Fruit fly (Drosophila melanogaster): ENCODE measurements around the gene CG1792.

DNA sequence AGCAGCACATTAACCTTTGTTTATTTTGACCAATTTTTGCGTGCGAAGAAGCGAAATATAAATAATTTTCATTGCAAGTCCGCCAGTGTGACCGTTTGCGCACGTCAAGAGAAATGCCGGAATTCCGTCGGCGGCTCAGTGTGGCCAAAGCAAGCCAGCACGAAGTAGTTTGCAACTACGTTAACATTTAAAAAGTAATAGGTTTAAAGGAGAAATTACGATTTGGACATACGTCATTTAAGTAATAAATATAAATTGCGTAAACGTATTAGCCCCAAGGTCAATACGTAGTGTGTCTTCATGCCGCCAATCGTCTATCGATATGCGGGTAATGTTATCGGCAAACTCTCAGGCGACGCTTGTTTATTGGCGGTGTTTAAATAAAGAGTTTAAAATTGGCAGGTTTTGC lies 35.5 kb upstream of the CG1792 start, which contains the start of the genes pygo and rod:
- TF ChIP-seq lz (GFP tag; optimal IDR thresholded peaks at IDR 0.05) (no peak), Ets96B (tag; optimal IDR thresholded peaks at IDR 0.05) (no peak), Sox15 (GFP tag; optimal IDR thresholded peaks at IDR 0.05) (no peak), Met (GFP tag; optimal IDR thresholded peaks at IDR 0.05) (no peak), Hr4 (GFP tag; optimal IDR thresholded peaks at IDR 0.05) (no peak), pdm3 (GFP tag; optimal IDR thresholded peaks at IDR 0.05) (no peak), Eip78C (GFP tag) (peak; percentile 78)
